Worm (Caenorhabditis elegans): Measurements from ENCODE around the gene spv-1.

ce11 chrII:7864892-7865291 lies 63.6 kb downstream of the spv-1 start:
- TF ChIP-seq unc-130 (GFP tag; optimal IDR thresholded peaks at IDR 0.05) = no peak
- no peak for TF ChIP-seq atf-7 (tag; optimal IDR thresholded peaks at IDR 0.05)
- no peak for TF ChIP-seq egl-18 (GFP tag; IDR thresholded peaks at IDR 0.05)
- no peak for TF ChIP-seq nhr-90 (tag; optimal IDR thresholded peaks at IDR 0.05)
- TF ChIP-seq unc-62 (GFP tag; optimal IDR thresholded peaks at IDR 0.05) = no peak
- no peak for TF ChIP-seq gei-17 (GFP tag; optimal IDR thresholded peaks at IDR 0.05)
- no peak for TF ChIP-seq nfya-2 (GFP tag; IDR thresholded peaks at IDR 0.05)
- TF ChIP-seq nhr-27 (tag; optimal IDR thresholded peaks at IDR 0.05) = no peak
- TF ChIP-seq K11D2.4 (GFP tag; IDR thresholded peaks at IDR 0.05) = no peak
- TF ChIP-seq sptf-2 (GFP tag; optimal IDR thresholded peaks at IDR 0.05) = no peak
- no peak for TF ChIP-seq hmg-20 (GFP tag; IDR thresholded peaks at IDR 0.05)
- no peak for TF ChIP-seq attf-3 (GFP tag; conservative IDR thresholded peaks at IDR 0.05)
